Fruit fly (Drosophila melanogaster) S2 (cell line): Measurements from ENCODE around the gene CG31431.

Experiments used
- CG8478 ChIP-seq: fragments of >200 bp; optimal IDR thresholded peaks from 2 replicates; lab custom pipeline; 2018
- CTCF ChIP-seq, 2 experiments: fragments of >200 bp; optimal IDR thresholded peaks; 2 replicates each; lab custom pipeline; 2018

dm6 chr3R:21859509-21859908 is 11.0 kb upstream of the CG31431 start:
- no peak for TF ChIP-seq CG8478 (lab: Kevin White, UChicago)
- TF ChIP-seq CTCF (optimal IDR thresholded peaks at IDR 0.05; lab: Kevin White, UChicago), result no peak
